Worm (Caenorhabditis elegans): ENCODE results near the gene srh-145.

srh-145 gene

DNA sequence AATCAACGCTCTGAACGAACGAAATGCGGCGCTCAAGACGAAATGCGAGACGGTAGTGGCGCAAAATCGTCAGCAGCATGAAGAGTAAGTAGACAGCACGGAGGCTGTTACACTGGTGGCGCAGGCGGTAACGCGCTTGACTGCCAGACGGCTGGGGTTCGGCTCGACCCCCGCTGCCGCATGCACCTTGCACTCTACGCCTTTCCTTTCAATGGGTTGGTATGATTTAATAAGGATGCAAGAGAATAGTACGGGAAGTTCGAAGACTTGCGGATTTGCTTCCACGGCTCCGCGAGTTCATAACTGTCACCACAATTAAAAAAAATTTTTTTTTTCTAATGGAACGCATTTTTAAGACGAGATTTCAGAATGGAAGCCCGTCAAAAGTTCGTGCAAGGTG lies 40.5 kb upstream of the srh-145 start (continued):
- TF ChIP-seq ztf-1 (GFP tag; conservative IDR thresholded peaks at IDR 0.05) (no peak), aly-2 (tag; optimal IDR thresholded peaks at IDR 0.05) (no peak), ZK546.5 (tag; optimal IDR thresholded peaks at IDR 0.05) (no peak), egl-27 (tag; optimal IDR thresholded peaks at IDR 0.05) (peak; percentile 72), lin-39 (tag; optimal IDR thresholded peaks at IDR 0.05) (no peak), zag-1 (tag; optimal IDR thresholded peaks at IDR 0.05) (peak; percentile 26), mab-5 (tag; optimal IDR thresholded peaks at IDR 0.05) (peak; percentile 15), unc-55 (GFP tag; optimal IDR thresholded peaks at IDR 0.05) (peak; percentile 67), F13H6.1 (tag; optimal IDR thresholded peaks at IDR 0.05) (peak; percentile 72)

DNA sequence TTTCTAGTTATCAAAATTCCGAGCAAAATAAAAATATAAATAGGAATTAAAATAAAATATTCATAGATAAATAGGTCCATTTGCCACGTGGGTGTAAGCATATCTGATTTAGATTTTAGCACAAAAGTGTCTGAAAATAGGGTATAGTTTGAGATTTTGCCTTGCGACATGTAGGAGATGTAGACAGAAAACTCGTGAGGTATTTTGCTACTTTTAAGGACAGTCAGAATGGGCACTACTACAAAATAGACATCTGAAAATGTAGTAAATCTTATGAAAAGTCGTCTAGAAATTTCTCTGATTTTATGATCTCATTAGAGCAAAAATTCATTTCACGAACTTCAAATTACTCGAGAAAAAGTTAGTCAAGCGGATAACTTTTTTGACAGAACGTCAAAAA lies 35.8 kb upstream of the srh-145 start, which contains the start of gene srv-34:
Gene srv-34 (minus strand): TSS at position 101 of the 400 bp plus-strand sequence.
- no peak for TF ChIP-seq sma-9 (GFP tag; optimal IDR thresholded peaks at IDR 0.05)
- TF ChIP-seq sma-9 (tag; optimal IDR thresholded peaks at IDR 0.05) = no peak
- no peak for TF ChIP-seq ztf-11 (tag; optimal IDR thresholded peaks at IDR 0.05)
- TF ChIP-seq mbf-1 (tag; optimal IDR thresholded peaks at IDR 0.05) = no peak
- no peak for TF ChIP-seq C34F6.9 (tag; optimal IDR thresholded peaks at IDR 0.05)
- TF ChIP-seq ceh-16 (tag; optimal IDR thresholded peaks at IDR 0.05) = no peak
- TF ChIP-seq ama-1 (optimal IDR thresholded peaks at IDR 0.05) = no peak
- no peak for TF ChIP-seq nhr-10 (tag; optimal IDR thresholded peaks at IDR 0.05)
- no peak for TF ChIP-seq R02D3.7 (tag; optimal IDR thresholded peaks at IDR 0.05)
- TF ChIP-seq nhr-12 (tag; optimal IDR thresholded peaks at IDR 0.05) = no peak
- TF ChIP-seq nhr-23 (tag; optimal IDR thresholded peaks at IDR 0.05) = no peak
- no peak for TF ChIP-seq lin-11 (tag; optimal IDR thresholded peaks at IDR 0.05)
- TF ChIP-seq F13H6.1 (tag; optimal IDR thresholded peaks at IDR 0.05) = no peak
- no peak for TF ChIP-seq unc-62 (GFP tag; optimal IDR thresholded peaks at IDR 0.05)
- no peak for TF ChIP-seq nhr-237 (tag; optimal IDR thresholded peaks at IDR 0.05)

DNA sequence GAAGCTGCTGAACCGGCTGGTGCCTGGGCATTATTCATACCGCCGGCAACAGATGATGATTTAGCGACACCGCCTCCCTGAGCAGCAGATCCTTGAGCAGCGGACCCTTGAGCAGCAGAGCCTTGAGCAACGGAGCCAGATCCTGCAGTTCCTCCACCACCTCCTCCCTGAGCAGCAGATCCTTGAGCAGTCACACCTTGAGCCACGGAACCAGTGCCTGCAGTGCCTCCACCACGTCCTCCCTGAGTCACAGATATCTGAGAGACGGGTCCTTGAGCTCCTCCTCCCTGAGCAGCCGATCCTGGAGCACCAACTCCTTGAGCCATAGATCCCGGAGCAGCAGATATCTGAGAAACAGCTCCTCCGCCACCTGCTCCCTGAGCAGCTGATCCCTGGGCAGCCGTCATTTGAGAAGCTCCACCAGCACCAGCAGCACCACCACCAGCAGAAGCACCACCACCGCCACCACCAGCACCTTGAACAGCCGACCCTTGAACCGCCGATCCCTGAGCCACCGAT lies 34.0 kb upstream of the srh-145 start:
- TF ChIP-seq lin-11 (tag; optimal IDR thresholded peaks at IDR 0.05) (no peak), lin-39 (tag; optimal IDR thresholded peaks at IDR 0.05) (no peak), nhr-12 (tag; optimal IDR thresholded peaks at IDR 0.05) (no peak), C34F6.9 (tag; optimal IDR thresholded peaks at IDR 0.05) (no peak), alr-1 (tag; optimal IDR thresholded peaks at IDR 0.05) (no peak), sma-9 (GFP tag; optimal IDR thresholded peaks at IDR 0.05) (no peak), sma-9 (tag; optimal IDR thresholded peaks at IDR 0.05) (no peak), dmd-4 (tag; optimal IDR thresholded peaks at IDR 0.05) (no peak), nhr-10 (tag; optimal IDR thresholded peaks at IDR 0.05) (no peak), zag-1 (tag; optimal IDR thresholded peaks at IDR 0.05) (no peak)

DNA sequence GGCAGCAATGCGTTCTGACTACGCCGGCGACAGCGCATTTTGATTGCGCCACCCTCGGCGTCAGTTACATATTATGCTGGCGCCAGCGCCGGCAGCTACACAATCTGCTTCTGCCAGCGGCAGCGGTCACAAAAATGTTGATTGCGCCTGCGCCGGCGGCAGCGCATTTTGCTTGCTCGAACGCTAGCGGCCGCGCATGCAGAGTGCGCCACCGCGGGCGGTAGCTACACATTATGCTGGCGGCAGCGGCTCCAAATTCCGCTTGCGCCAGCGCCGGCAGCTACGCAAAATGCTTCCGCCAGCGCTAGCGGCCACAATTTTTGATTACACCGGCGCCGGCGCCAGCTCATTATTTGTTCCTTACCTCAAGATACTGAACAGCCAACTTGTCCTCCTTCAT lies 33.3 kb upstream of the srh-145 start:
- TF ChIP-seq ztf-1 (GFP tag; conservative IDR thresholded peaks at IDR 0.05) = no peak
- TF ChIP-seq ama-1 (optimal IDR thresholded peaks at IDR 0.05) = no peak
- no peak for TF ChIP-seq crh-2 (tag; optimal IDR thresholded peaks at IDR 0.05)

- TF ChIP-seq lin-11 (tag; optimal IDR thresholded peaks at IDR 0.05) (no peak), ztf-1 (GFP tag; conservative IDR thresholded peaks at IDR 0.05) (no peak), sma-9 (GFP tag; optimal IDR thresholded peaks at IDR 0.05) (no peak), sma-9 (tag; optimal IDR thresholded peaks at IDR 0.05) (no peak), unc-39 (tag; optimal IDR thresholded peaks at IDR 0.05) (no peak), mab-5 (tag; optimal IDR thresholded peaks at IDR 0.05) (no peak), sma-3 (GFP tag; optimal IDR thresholded peaks at IDR 0.05) (no peak)
Observed at ce11 chrV:16377849-16378248, 32.7 kb upstream of the srh-145 start, which contains the start of gene F13A7.1. F13A7.1 (minus strand) TSS chrV:16377949.

DNA sequence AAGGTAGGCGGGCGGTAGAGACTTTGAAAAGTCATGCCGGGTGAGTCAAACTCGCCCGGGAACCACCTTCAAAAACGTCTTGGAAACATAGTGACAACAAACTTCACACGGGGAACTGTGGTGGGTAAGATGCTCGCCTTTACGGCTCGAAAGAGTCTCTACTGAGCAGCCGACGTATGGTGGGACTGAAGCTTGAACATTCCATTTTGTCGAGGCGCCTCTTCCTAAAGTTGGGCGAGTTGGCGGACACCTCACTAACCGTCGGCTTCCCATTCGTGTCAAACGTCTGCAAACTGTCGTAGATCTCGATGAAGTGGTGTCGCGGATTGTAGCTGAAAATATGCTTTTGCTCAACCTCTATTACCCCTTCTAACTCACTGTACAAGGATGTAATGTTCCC lies 27.6 kb upstream of the srh-145 start:
- TF ChIP-seq egl-27 (tag; optimal IDR thresholded peaks at IDR 0.05) (no peak), mbf-1 (tag; optimal IDR thresholded peaks at IDR 0.05) (no peak), blmp-1 (tag; optimal IDR thresholded peaks at IDR 0.05; ENCODE audit: insufficient read depth) (no peak), aly-2 (tag; optimal IDR thresholded peaks at IDR 0.05) (no peak), snpc-4 (tag; optimal IDR thresholded peaks at IDR 0.05) (no peak), nhr-237 (tag; optimal IDR thresholded peaks at IDR 0.05) (no peak), ztf-11 (tag; optimal IDR thresholded peaks at IDR 0.05) (no peak), nhr-6 (tag; optimal IDR thresholded peaks at IDR 0.05) (no peak), ceh-82 (tag; optimal IDR thresholded peaks at IDR 0.05) (no peak), nhr-77 (tag; optimal IDR thresholded peaks at IDR 0.05) (no peak)

Measured in whole organism, L2 larva.